Fruit fly (Drosophila melanogaster) Kc167 (cell line): ENCODE measurements around the gene Cpsf6.

Experiments used
- Myc ChIP-seq: fragments of >200 bp; optimal IDR thresholded peaks from 2 replicates; lab custom pipeline; 2017; ENCODE audit warnings: missing external identifiers
- Sin3A ChIP-seq: fragments of >200 bp; optimal IDR thresholded peaks from 2 replicates; lab custom pipeline; 2018; ENCODE audit warnings: missing external identifiers
- h ChIP-seq: fragments of >200 bp; optimal IDR thresholded peaks from 3 replicates; lab custom pipeline; 2018; ENCODE audit warnings: missing external identifiers
- ttk ChIP-seq: sonication (Bioruptor generic); optimal IDR thresholded peaks from 2 replicates; lab custom pipeline; 2017; ENCODE audit warnings: missing external identifiers

- no peak for TF ChIP-seq Myc (lab: Kevin White, UChicago)
- no peak for TF ChIP-seq h (lab: Kevin White, UChicago)
- TF ChIP-seq Sin3A = no peak
- TF ChIP-seq ttk (lab: Kevin White, UChicago) = no peak
Measured at dm6 chr3L:8360643-8361110, 45.4 kb upstream of the Cpsf6 start, which contains the start of gene Idh.
